Worm (Caenorhabditis elegans) whole organism, L3 larva: ENCODE results near the gene lge-1.

Experiments
- R02D3.7 ChIP-seq: fragments of 150-350 bp; optimal IDR thresholded peaks from 2 replicates; lab custom pipeline; 2014; ENCODE audit warnings: missing biosample characterization, missing genetic modification characterization
- ZK546.5 ChIP-seq: sonication (generic microtip); optimal IDR thresholded peaks from 2 replicates; lab custom pipeline; 2017; ENCODE audit warnings: missing biosample characterization, missing genetic modification characterization
- aly-2 ChIP-seq: fragments of 150-350 bp; optimal IDR thresholded peaks from 2 replicates; lab custom pipeline; 2014; ENCODE audit warnings: missing biosample characterization, missing genetic modification characterization
- ama-1 ChIP-seq: fragments of 150-350 bp; optimal IDR thresholded peaks from 2 replicates; lab custom pipeline; 2018
- ceh-16 ChIP-seq: sonication (generic microtip); optimal IDR thresholded peaks from 2 replicates; lab custom pipeline; 2017; ENCODE audit warnings: missing biosample characterization, missing genetic modification characterization
- ceh-28 ChIP-seq: fragments of 150-350 bp; optimal IDR thresholded peaks from 2 replicates; lab custom pipeline; 2014; ENCODE audit warnings: missing biosample characterization, missing genetic modification reagents, missing genetic modification characterization
- ceh-9 ChIP-seq: sonication (generic microtip); optimal IDR thresholded peaks from 2 replicates; lab custom pipeline; 2018; ENCODE audit warnings: missing biosample characterization, missing genetic modification characterization
- daf-12 ChIP-seq: fragments of 150-350 bp; optimal IDR thresholded peaks from 2 replicates; lab custom pipeline; 2014; ENCODE audit warnings: missing biosample characterization, missing genetic modification reagents, missing genetic modification characterization
- egl-5 ChIP-seq: fragments of 150-350 bp; optimal IDR thresholded peaks from 2 replicates; lab custom pipeline; 2017; ENCODE audit warnings: missing biosample characterization, missing genetic modification reagents, missing genetic modification characterization, inconsistent platforms
- elt-1 ChIP-seq: fragments of 150-350 bp; optimal IDR thresholded peaks from 2 replicates; lab custom pipeline; 2014; ENCODE audit warnings: missing biosample characterization, missing genetic modification characterization
- elt-2 ChIP-seq: sonication (generic microtip); optimal IDR thresholded peaks from 2 replicates; lab custom pipeline; 2016; ENCODE audit warnings: missing genetic modification reagents, mild to moderate bottlenecking, missing genetic modification characterization, missing compliant biosample characterization
- elt-3 ChIP-seq, 3 experiments: fragments of 150-350 bp in 1 of 3; sonication (generic microtip) in 2 of 3; optimal IDR thresholded peaks; 2 replicates in 2 of 3; 4 replicates in 1 of 3; lab custom pipeline; 2014 to 2017; ENCODE audit warnings: missing biosample characterization in 3 of 3, missing genetic modification characterization in 3 of 3
- eor-1 ChIP-seq, 2 experiments: fragments of 150-350 bp; optimal IDR thresholded peaks; 2 replicates each; lab custom pipeline; 2014 to 2018; ENCODE audit warnings: missing biosample characterization in 2 of 2, missing genetic modification characterization in 2 of 2
- fkh-2 ChIP-seq: fragments of 150-350 bp; optimal IDR thresholded peaks from 2 replicates; lab custom pipeline; 2014; ENCODE audit warnings: missing biosample characterization, missing genetic modification reagents, missing genetic modification characterization
- hmg-11 ChIP-seq: sonication (generic microtip); optimal IDR thresholded peaks from 2 replicates; lab custom pipeline; 2016; ENCODE audit warnings: missing genetic modification characterization, missing compliant biosample characterization
- jun-1 ChIP-seq: fragments of 150-350 bp; optimal IDR thresholded peaks from 2 replicates; lab custom pipeline; 2014; ENCODE audit warnings: missing biosample characterization, missing genetic modification reagents, missing genetic modification characterization
- lin-15B ChIP-seq: fragments of 150-350 bp; optimal IDR thresholded peaks from 2 replicates; lab custom pipeline; 2014; ENCODE audit warnings: missing biosample characterization, missing genetic modification characterization
- lin-39 ChIP-seq: fragments of 150-350 bp; optimal IDR thresholded peaks from 2 replicates; lab custom pipeline; 2018; ENCODE audit warnings: missing biosample characterization, missing genetic modification reagents, missing genetic modification characterization
- lsy-12 ChIP-seq: sonication (generic microtip); optimal IDR thresholded peaks from 2 replicates; lab custom pipeline; 2016; ENCODE audit warnings: mild to moderate bottlenecking, missing genetic modification characterization, missing compliant biosample characterization
- mdl-1 ChIP-seq: fragments of 150-350 bp; optimal IDR thresholded peaks from 2 replicates; lab custom pipeline; 2014; ENCODE audit warnings: missing biosample characterization, missing genetic modification characterization
- mml-1 ChIP-seq: fragments of 150-350 bp; sonication (generic microtip); optimal IDR thresholded peaks from 3 replicates; lab custom pipeline; 2014; ENCODE audit warnings: missing biosample characterization, missing genetic modification characterization
- nhr-11 ChIP-seq: fragments of 150-350 bp; optimal IDR thresholded peaks from 2 replicates; lab custom pipeline; 2014; ENCODE audit warnings: missing biosample characterization, missing genetic modification characterization
- nhr-12 ChIP-seq: fragments of 150-350 bp; optimal IDR thresholded peaks from 2 replicates; lab custom pipeline; 2014; ENCODE audit warnings: missing biosample characterization, missing genetic modification characterization
- nhr-23 ChIP-seq: fragments of 150-350 bp; optimal IDR thresholded peaks from 2 replicates; lab custom pipeline; 2014; ENCODE audit warnings: missing biosample characterization, missing genetic modification reagents, missing genetic modification characterization
- nhr-28 ChIP-seq: fragments of 150-350 bp; optimal IDR thresholded peaks from 2 replicates; lab custom pipeline; 2014; ENCODE audit warnings: missing biosample characterization, missing genetic modification characterization
- nhr-43 ChIP-seq: sonication (generic microtip); optimal IDR thresholded peaks from 2 replicates; lab custom pipeline; 2016; ENCODE audit warnings: mild to moderate bottlenecking, missing genetic modification characterization, missing compliant biosample characterization; ENCODE audit not compliant: poor library complexity, severe bottlenecking
- nhr-77 ChIP-seq: fragments of 150-350 bp; optimal IDR thresholded peaks from 2 replicates; lab custom pipeline; 2014; ENCODE audit warnings: missing biosample characterization, missing genetic modification characterization
- pha-4 ChIP-seq: fragments of 150-350 bp; optimal IDR thresholded peaks from 2 replicates; lab custom pipeline; 2014; ENCODE audit warnings: missing biosample characterization, missing genetic modification reagents, missing genetic modification characterization
- pqm-1 ChIP-seq: fragments of 150-350 bp; optimal IDR thresholded peaks from 2 replicates; lab custom pipeline; 2017; ENCODE audit warnings: missing biosample characterization, missing genetic modification characterization, inconsistent platforms
- sea-2 ChIP-seq: fragments of 150-350 bp; sonication (generic microtip); optimal IDR thresholded peaks from 4 replicates; lab custom pipeline; 2014; ENCODE audit warnings: missing biosample characterization, missing genetic modification reagents, missing genetic modification characterization
- skn-1 ChIP-seq: fragments of 150-350 bp; optimal IDR thresholded peaks from 2 replicates; lab custom pipeline; 2014; ENCODE audit warnings: missing biosample characterization, missing genetic modification characterization
- snpc-4 ChIP-seq: fragments of 150-350 bp; optimal IDR thresholded peaks from 2 replicates; lab custom pipeline; 2014; ENCODE audit warnings: missing biosample characterization, missing genetic modification characterization
- tbx-2 ChIP-seq: sonication (generic microtip); optimal IDR thresholded peaks from 2 replicates; lab custom pipeline; 2016; ENCODE audit warnings: mild to moderate bottlenecking, missing genetic modification characterization, missing compliant biosample characterization
- unc-62 ChIP-seq: fragments of 150-350 bp; sonication (generic microtip); optimal IDR thresholded peaks from 4 replicates; lab custom pipeline; 2014; ENCODE audit warnings: missing biosample characterization, missing genetic modification reagents, missing genetic modification characterization
- zag-1 ChIP-seq: fragments of 150-350 bp; optimal IDR thresholded peaks from 2 replicates; lab custom pipeline; 2014; ENCODE audit warnings: missing biosample characterization, missing genetic modification characterization
- ztf-4 ChIP-seq: fragments of 150-350 bp; optimal IDR thresholded peaks from 2 replicates; lab custom pipeline; 2014; ENCODE audit warnings: missing biosample characterization, missing genetic modification characterization

lge-1 gene

DNA sequence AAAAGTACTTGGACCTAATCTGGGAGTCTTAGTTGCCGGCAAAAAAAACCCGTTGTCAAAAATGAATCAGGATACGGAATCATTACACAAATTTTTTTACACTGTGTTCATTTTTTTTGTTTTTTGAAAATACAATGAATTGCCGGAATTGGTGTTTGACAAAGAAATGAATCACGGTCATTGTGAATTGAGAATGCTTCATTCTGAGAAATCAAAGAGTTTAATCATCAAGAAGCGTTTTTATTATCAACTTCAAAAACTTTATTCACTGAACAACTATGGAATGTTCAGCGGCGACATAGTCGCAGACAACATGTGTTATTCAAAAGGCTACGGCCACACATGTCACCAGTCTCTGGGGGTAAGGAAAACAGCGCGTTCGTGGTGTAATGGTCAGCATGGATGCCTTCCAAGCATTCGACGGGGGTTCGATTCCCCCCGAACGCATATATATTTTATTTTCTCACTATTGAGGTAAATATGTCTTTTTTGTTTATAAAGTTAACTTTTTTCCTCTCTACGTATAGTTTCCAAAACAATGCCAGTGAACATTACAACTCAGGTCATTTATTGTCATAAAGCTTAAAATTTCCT is 2.8 kb upstream of the lge-1 start, which contains the start of gene nas-10 (continued):
- no peak for TF ChIP-seq nhr-28 (tag; lab: Kevin White, UChicago)
- TF ChIP-seq ama-1 (lab: Kevin White, UChicago) = no peak
- TF ChIP-seq pqm-1 (tag; lab: Kevin White, UChicago) = peak; percentile 31
- TF ChIP-seq egl-5 (tag; lab: Kevin White, UChicago) = no peak
- no peak for TF ChIP-seq nhr-12 (tag; lab: Kevin White, UChicago)
- TF ChIP-seq mdl-1 (tag; lab: Kevin White, UChicago) = no peak

DNA sequence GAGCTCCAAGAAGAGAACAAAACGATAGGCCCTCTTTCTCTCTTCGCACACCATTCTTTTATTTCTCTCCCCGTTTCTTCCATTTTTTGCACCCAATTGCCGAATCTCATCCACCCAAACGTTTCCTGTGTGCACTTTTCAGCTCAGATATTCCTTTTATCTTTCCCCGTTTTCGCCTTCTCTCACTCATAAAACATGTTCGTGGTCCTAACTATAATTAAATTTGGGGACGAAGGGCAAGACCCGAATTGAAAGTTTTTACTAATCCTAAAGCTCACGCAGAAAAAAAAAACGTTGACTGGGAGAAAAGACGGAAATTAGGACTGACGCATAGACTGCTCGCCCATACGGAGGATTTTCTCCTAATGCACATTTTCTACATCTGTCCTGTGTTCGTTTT is 843 bp upstream of the lge-1 start:
- TF ChIP-seq elt-1 (no peak), sea-2 (no peak), nhr-77 (tag; lab: Kevin White, UChicago) (no peak), lin-15B (tag; lab: Kevin White, UChicago) (no peak), ceh-28 (tag; lab: Kevin White, UChicago) (no peak), ama-1 (lab: Kevin White, UChicago) (no peak), R02D3.7 (tag; lab: Kevin White, UChicago) (no peak), snpc-4 (no peak), lsy-12 (no peak), nhr-23 (tag; lab: Kevin White, UChicago) (no peak), tbx-2 (no peak), nhr-28 (tag; lab: Kevin White, UChicago) (no peak), mml-1 (tag; lab: Kevin White, UChicago) (no peak), nhr-11 (tag; lab: Kevin White, UChicago) (no peak), egl-5 (tag; lab: Kevin White, UChicago) (no peak), eor-1 (tag; optimal IDR thresholded peaks at IDR 0.05; lab: Kevin White, UChicago) (no peak), aly-2 (tag; lab: Kevin White, UChicago) (no peak), ceh-16 (tag; lab: Kevin White, UChicago) (no peak)

DNA sequence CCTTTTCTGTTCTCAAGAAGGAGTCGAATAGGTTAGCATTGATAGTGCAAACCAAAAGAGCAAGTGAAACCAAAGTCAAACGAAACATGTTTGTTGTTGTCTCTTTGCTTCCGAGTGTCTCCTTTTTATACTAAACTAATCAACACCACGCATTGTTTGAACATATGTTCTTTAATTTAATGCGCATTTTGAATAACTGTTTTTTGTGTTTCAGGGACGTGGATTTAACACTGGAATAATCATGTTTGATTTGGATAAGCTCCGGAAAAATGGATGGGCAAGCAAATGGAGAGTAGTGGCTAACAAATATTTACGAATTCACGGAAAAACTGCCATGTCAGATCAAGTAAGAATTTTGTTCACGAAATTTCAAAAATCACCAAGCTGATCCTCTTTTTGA is 1.3 kb downstream of the lge-1 start, which contains the start of gene K09C8.9:
K09C8.9 (minus strand) TSS at position 101 of the 400 bp plus-strand sequence.
- TF ChIP-seq mdl-1 (tag; lab: Kevin White, UChicago) (no peak), nhr-43 (tag; lab: Kevin White, UChicago) (no peak), mml-1 (tag; lab: Kevin White, UChicago) (no peak), ceh-9 (tag; lab: Kevin White, UChicago) (no peak), nhr-28 (tag; lab: Kevin White, UChicago) (no peak), nhr-11 (tag; lab: Kevin White, UChicago) (no peak)
- TF ChIP-seq, all 47 proteins: peak for 0

DNA sequence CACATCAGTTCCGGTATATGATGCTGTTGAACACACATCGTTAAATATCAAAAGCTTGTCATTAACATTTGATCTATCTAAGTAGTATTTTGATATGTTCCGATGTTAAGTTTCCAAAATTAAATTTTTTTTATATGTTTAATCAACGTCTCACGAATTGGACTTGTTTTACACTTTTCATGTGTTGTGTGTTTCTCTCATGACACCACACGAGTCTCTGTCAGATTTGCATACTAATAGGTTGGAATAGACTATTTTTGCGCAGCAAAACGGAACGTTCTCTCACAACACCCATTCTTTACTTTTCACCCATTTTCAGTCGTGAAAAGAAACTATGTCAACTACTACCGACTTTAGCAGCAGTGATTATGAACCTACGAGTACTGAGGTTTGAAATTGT is 4.3 kb downstream of the lge-1 start, which contains the start of gene K09C8.8:
K09C8.8 (plus strand) TSS at position 301 of the 400 bp plus-strand sequence.
- TF ChIP-seq jun-1 (tag; lab: Kevin White, UChicago) (no peak), ztf-4 (no peak), pha-4 (tag; lab: Kevin White, UChicago) (no peak), aly-2 (tag; lab: Kevin White, UChicago) (no peak), eor-1 (tag; optimal IDR thresholded peaks at IDR 0.05; lab: Kevin White, UChicago) (no peak), fkh-2 (tag; lab: Kevin White, UChicago) (no peak), ceh-9 (tag; lab: Kevin White, UChicago) (no peak), lsy-12 (no peak), daf-12 (tag; lab: Kevin White, UChicago) (no peak), mml-1 (tag; lab: Kevin White, UChicago) (no peak), hmg-11 (no peak), unc-62 (no peak), ZK546.5 (tag; lab: Kevin White, UChicago) (no peak), elt-3 (tag; optimal IDR thresholded peaks at IDR 0.05; lab: Kevin White, UChicago) (no peak), zag-1 (tag; lab: Kevin White, UChicago) (no peak)

DNA sequence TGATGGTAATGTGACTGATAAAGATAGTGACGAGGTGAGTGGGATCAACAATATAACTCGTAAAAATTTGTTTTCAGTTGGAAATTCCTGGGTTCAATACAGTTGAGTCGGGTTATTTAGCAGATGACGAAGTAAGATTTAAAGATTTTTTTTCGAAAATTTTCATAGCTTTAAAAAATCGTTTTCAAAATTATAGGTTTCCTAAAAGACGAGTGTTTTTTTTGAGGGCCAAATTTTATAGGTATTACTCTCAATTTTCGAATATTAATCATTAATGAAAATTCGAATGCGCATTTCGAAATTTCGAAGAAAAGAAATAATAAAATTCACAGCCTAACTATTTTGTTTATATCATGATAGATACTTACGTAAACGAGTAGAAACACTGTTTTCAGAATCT is 4.8 kb downstream of the lge-1 start:
- TF ChIP-seq pha-4 (tag; lab: Kevin White, UChicago) (no peak), skn-1 (no peak), lin-15B (tag; lab: Kevin White, UChicago) (no peak), ztf-4 (no peak), snpc-4 (no peak), lin-39 (no peak), nhr-28 (tag; lab: Kevin White, UChicago) (no peak), elt-2 (no peak), pqm-1 (tag; lab: Kevin White, UChicago) (no peak), eor-1 (tag; optimal IDR thresholded peaks at IDR 0.05; lab: Kevin White, UChicago) (no peak), fkh-2 (tag; lab: Kevin White, UChicago) (no peak), sea-2 (no peak), nhr-43 (tag; lab: Kevin White, UChicago) (no peak)
